Fruit fly (Drosophila melanogaster): Measurements from ENCODE around the gene Dnaaf5.

Dnaaf5 gene

DNA sequence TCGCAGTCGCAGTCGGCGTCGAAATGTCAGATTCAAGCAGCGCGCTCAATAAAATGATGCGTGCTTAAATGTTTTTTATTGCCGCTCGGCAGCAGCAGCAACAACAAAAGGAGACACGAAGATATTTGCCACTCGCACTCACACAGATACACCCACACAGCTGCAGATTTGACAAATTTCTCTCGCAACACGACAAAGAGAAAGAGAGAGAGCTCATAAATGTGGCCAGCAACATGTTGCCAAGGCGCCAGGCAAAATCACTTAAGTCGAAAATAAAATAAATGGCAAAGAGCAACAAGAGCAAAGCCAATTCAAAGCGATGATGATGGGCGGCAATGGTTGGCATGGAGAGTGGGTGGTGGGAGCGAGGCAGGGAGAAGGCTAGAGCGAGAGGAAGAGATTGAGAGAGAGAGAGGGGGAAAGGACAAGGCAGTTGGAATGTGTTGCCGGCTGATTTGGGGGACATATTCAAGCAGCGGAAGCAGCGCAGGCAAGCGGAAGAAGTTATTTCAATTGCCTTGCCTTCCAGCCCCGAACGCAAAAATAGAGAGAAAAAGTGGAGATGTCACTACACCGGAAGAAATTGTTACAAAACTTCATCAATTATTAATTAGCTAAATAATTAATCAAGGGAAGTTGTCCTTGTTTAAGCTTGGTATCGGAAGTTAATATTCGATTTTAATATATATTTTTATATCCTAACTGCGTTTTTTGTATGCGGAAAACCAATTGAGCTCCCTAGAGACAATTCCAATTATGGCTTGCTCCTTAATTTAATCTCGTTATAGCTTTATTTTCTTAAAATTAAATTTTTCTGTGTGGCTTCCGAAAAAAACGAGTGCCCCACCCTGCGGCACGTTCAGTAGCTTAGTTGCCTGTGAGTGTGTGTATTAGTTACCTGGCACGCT, 14.5 kb downstream of the Dnaaf5 start (continued):
- TF ChIP-seq Mad (GFP tag; optimal IDR thresholded peaks at IDR 0.05) (no peak), Taf1 (GFP tag; IDR thresholded peaks at IDR 0.05) (no peak), Dip2 (GFP tag; IDR thresholded peaks at IDR 0.05) (no peak), ind (GFP tag; optimal IDR thresholded peaks at IDR 0.05) (peak; percentile 48), Eip74EF (GFP tag; optimal IDR thresholded peaks at IDR 0.05) (peak in 1 of 2 experiments; percentile 33), CG18011 (GFP tag; optimal IDR thresholded peaks at IDR 0.05) (peak; percentile 40), CG14050 (GFP tag; IDR thresholded peaks at IDR 0.05) (peak; percentile 38; the same call in 1 of the 3 replicates), BEAF-32 (GFP tag; optimal IDR thresholded peaks at IDR 0.05) (no peak), lbe (GFP tag; optimal IDR thresholded peaks at IDR 0.05) (no peak), grau (tag; optimal IDR thresholded peaks at IDR 0.05) (peak; percentile 78), CG6272 (GFP tag; IDR thresholded peaks at IDR 0.05) (no peak), gem (tag; optimal IDR thresholded peaks at IDR 0.05) (peak; percentile 81), CG16779 (GFP tag; IDR thresholded peaks at IDR 0.05) (no peak), sna (GFP tag; IDR thresholded peaks at IDR 0.05; ENCODE audit: partially characterized antibody) (no peak), Hsf (GFP tag; optimal IDR thresholded peaks at IDR 0.05) (peak; percentile 20), Hr39 (optimal IDR thresholded peaks at IDR 0.05) (no peak), Camta (GFP tag; optimal IDR thresholded peaks at IDR 0.05) (no peak), ab (GFP tag; optimal IDR thresholded peaks at IDR 0.05) (no peak), Lpt (GFP tag; optimal IDR thresholded peaks at IDR 0.05) (no peak), CG42726 (GFP tag; IDR thresholded peaks at IDR 0.05; ENCODE audit: partially characterized antibody) (no peak), ato (GFP tag; IDR thresholded peaks at IDR 0.05; ENCODE audit: partially characterized antibody) (no peak), CG17186 (GFP tag; optimal IDR thresholded peaks at IDR 0.05) (no peak), cad (GFP tag; optimal IDR thresholded peaks at IDR 0.05) (peak; percentile 57), PHDP (tag; optimal IDR thresholded peaks at IDR 0.05) (peak; percentile 64), Meics (GFP tag; optimal IDR thresholded peaks at IDR 0.05) (peak; percentile 83), ERR (GFP tag; optimal IDR thresholded peaks at IDR 0.05) (no peak), Tbp (GFP tag; optimal IDR thresholded peaks at IDR 0.05) (no peak), CG2116 (GFP tag; optimal IDR thresholded peaks at IDR 0.05) (peak; percentile 16), gt (GFP tag; IDR thresholded peaks at IDR 0.05) (no peak), zf30C (GFP tag; optimal IDR thresholded peaks at IDR 0.05) (no peak), Poxn (GFP tag; IDR thresholded peaks at IDR 0.05) (no peak), pita (GFP tag; optimal IDR thresholded peaks at IDR 0.05) (no peak), seq (GFP tag; IDR thresholded peaks at IDR 0.05) (no peak; the same call in 1 of the 2 replicates), vvl (GFP tag; IDR thresholded peaks at IDR 0.05) (peak; percentile 54), CG33557 (GFP tag; optimal IDR thresholded peaks at IDR 0.05) (no peak), NC2α (GFP tag; optimal IDR thresholded peaks at IDR 0.05) (no peak), CG12104 (GFP tag; optimal IDR thresholded peaks at IDR 0.05) (peak; percentile 22), Lim3 (GFP tag; IDR thresholded peaks at IDR 0.05) (no peak), bbx (GFP tag; IDR thresholded peaks at IDR 0.05; ENCODE audit: partially characterized antibody) (no peak), GATAe (GFP tag; conservative IDR thresholded peaks at IDR 0.05) (no peak), Elba2 (GFP tag; optimal IDR thresholded peaks at IDR 0.05) (no peak), crp (GFP tag; optimal IDR thresholded peaks at IDR 0.05) (no peak), CG4282 (GFP tag; optimal IDR thresholded peaks at IDR 0.05) (no peak), Bteb2 (GFP tag; optimal IDR thresholded peaks at IDR 0.05) (no peak), Rx (GFP tag; IDR thresholded peaks at IDR 0.05) (no peak), CG10147 (GFP tag; optimal IDR thresholded peaks at IDR 0.05) (peak; percentile 63), tll (GFP tag; optimal IDR thresholded peaks at IDR 0.05) (no peak), chif (GFP tag; optimal IDR thresholded peaks at IDR 0.05) (no peak), cg (GFP tag; optimal IDR thresholded peaks at IDR 0.05) (peak; percentile 82)
